Worm (Caenorhabditis elegans): ENCODE data around the gene nhr-228.

nhr-228 gene

DNA sequence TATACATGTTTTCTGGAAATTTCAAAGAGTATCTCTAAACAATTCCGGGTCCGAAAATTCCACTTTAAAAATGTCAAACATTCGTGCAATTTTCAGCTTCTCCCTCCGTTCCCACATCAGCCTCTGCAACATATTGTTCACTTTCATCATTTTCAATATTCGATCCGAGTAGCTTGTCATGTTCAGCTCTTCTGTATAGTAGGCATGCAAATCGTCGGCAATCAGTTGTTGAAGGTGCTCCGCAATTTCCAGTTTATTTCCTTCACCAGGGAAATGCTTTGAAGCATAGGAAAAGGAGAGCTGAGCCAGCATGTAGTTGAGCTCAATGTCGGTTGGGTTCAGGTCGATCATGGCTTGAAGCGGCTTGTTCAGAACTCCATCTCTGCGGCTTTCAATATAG, 16.6 kb upstream of the nhr-228 start:
- TF ChIP-seq dao-5 (tag; optimal IDR thresholded peaks at IDR 0.05) (no peak), him-1 (tag; optimal IDR thresholded peaks at IDR 0.05) (no peak), W03F9.2 (tag; optimal IDR thresholded peaks at IDR 0.05) (no peak)

DNA sequence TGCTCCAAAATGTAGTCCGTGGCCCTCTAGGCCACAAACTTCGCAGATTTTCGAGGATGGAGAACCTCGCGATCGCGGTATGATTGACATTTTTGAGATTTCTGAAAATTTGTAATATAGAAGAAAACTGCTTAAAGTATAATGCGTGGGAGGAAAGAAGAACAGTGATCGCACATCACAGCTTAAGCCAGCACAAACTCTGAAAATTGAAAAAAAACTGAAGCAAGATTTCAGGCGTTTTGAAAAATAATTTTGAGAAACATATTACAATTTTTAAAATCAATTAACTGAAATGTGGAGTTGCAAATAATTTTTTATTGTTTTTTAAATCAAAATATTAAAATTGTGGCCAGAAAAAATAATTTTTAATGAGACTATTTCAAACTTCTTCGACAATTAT, 14.6 kb upstream of the nhr-228 start, which contains the start of gene nhr-275:
nhr-275 (minus strand) TSS at position 101 of the 400 bp plus-strand sequence.
- TF ChIP-seq him-1 (tag; optimal IDR thresholded peaks at IDR 0.05) (no peak), dao-5 (tag; optimal IDR thresholded peaks at IDR 0.05) (no peak), W03F9.2 (tag; optimal IDR thresholded peaks at IDR 0.05) (no peak)

ce11 chrV:2271750-2272149, 9.8 kb upstream of the nhr-228 start, which contains the start of gene Y5H2A.1:
Gene Y5H2A.1 (minus strand): TSS chrV:2271850.
- TF ChIP-seq him-1 (tag; optimal IDR thresholded peaks at IDR 0.05): no peak
- TF ChIP-seq W03F9.2 (tag; optimal IDR thresholded peaks at IDR 0.05): no peak
- TF ChIP-seq dao-5 (tag; optimal IDR thresholded peaks at IDR 0.05): no peak

ce11 chrV:2274253-2274892, 7.2 kb upstream of the nhr-228 start, which contains the start of the genes Y5H2A.4 and abu-4:
Gene Y5H2A.4 (minus strand): TSS chrV:2274353.
Gene abu-4 (plus strand): TSS chrV:2274842.
- TF ChIP-seq W03F9.2 (tag; optimal IDR thresholded peaks at IDR 0.05) (no peak), him-1 (tag; optimal IDR thresholded peaks at IDR 0.05) (no peak), dao-5 (tag; optimal IDR thresholded peaks at IDR 0.05) (no peak)

- TF ChIP-seq W03F9.2 (tag; optimal IDR thresholded peaks at IDR 0.05) (no peak), dao-5 (tag; optimal IDR thresholded peaks at IDR 0.05) (no peak), him-1 (tag; optimal IDR thresholded peaks at IDR 0.05) (no peak)
These were observed 4.3 kb upstream of the nhr-228 start for ce11 chrV:2277260-2277659.

DNA sequence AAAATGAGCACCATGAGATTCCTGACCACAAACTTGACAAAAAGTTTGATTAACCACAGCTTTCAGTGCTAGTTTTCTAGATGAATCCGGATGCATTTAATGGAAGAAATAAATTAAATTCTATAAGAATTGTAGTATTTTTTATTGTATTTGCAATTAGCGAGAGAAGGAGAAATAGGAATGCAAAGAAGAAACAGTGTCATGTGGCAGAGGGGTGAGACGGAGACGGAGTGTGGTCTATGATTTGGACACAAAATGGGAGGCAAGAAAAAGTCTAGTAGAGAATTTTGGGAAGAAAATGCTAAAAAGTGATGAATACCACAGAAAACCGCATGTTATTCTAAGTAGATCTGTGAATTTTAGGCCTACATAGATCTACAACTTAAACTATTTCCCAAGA, 3.5 kb upstream of the nhr-228 start, which contains the start of gene nhr-59:
nhr-59 (minus strand) TSS at position 214 of the 400 bp plus-strand sequence.
- TF ChIP-seq dao-5 (tag; optimal IDR thresholded peaks at IDR 0.05) (no peak), W03F9.2 (tag; optimal IDR thresholded peaks at IDR 0.05) (no peak), him-1 (tag; optimal IDR thresholded peaks at IDR 0.05) (no peak)

DNA sequence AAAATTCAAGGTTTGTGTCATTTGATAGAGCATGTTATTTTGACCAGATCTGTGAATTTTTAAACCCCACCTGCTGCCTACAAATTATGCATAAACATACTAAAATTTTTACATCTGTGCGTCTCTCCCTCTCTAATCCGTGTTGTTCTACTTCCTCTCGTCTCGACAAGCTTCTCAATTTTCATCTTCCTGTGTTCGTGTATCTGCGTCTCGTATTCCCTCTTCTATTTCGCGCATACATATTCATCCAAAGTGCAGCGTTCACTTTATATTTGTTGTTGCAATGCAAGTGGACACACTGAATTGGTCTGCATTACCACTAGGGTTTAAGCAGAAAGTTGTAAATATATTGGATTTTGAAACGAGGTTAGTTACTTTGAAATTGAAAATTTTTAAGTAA, 3.0 kb upstream of the nhr-228 start, which contains the start of gene fbxa-137:
fbxa-137 (plus strand) TSS at position 274 of the 400 bp plus-strand sequence.
- TF ChIP-seq dao-5 (tag; optimal IDR thresholded peaks at IDR 0.05): no peak
- TF ChIP-seq him-1 (tag; optimal IDR thresholded peaks at IDR 0.05): no peak
- no peak for TF ChIP-seq W03F9.2 (tag; optimal IDR thresholded peaks at IDR 0.05)

DNA sequence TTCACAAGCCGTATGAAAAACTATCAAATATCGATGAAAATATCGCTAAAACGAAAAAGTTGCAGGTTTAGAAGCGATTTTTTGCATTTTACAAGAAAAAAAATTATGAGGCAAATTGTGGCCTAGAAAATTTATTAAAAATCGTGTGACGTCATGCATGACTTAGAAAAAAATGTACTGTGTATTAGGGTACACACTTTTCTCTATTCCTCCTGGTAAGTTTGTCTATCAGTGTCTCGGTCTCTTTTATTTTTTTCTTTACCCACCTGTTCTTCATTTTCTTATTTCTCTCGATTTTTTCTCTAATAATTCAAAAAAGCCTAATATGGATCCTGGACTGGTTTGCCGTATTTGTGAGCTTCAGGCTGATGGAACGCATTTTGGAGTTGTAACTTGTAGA, 3.5 kb downstream of the nhr-228 start, which contains the start of gene nhr-227:
nhr-227 (plus strand) TSS at position 326 of the 400 bp plus-strand sequence.
- TF ChIP-seq dao-5 (tag; optimal IDR thresholded peaks at IDR 0.05) (no peak), W03F9.2 (tag; optimal IDR thresholded peaks at IDR 0.05) (no peak), him-1 (tag; optimal IDR thresholded peaks at IDR 0.05) (no peak)

DNA sequence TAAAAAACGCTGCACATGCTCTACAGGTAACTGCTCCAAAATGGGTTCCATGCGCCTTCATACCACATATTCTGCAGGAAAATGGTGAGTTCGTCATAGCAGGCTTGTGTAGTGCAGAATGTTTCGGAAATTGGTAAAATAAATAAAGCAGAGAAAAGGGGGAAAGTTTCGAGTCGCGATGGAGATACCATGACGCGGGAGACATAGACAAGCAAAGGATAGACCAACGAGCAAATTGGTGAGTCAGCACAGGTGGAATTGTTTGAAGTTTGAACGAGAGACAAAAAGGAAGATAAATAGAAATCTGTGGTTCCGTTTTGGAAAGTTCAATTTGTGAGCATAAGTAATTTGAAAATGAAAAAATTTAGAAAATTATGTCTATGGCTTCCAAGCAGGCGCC, 8.8 kb downstream of the nhr-228 start, which contains the start of gene nhr-225:
nhr-225 (minus strand) TSS at position 146 of the 400 bp plus-strand sequence.
- no peak for TF ChIP-seq him-1 (tag; optimal IDR thresholded peaks at IDR 0.05)
- TF ChIP-seq W03F9.2 (tag; optimal IDR thresholded peaks at IDR 0.05): no peak

DNA sequence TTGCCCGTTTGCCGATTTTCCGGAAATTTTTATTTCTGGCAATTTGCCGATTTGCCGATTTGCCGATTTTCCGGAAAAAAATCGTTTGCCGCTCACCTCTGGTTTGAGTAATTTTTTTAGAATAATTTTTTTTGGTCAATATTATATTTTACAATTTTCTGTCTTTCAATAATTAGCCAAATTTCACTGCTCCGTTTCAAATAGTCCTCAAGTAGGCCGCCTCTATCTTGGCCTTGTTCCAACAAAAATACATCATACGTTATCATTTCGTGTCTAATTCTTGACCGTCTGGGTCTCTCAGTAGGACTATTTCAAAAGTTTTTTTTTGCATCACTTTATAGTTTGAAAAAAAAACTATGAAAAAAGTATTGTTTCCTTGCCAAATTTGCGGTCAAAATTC, 10.7 kb downstream of the nhr-228 start, which contains the start of gene nhr-115:
nhr-115 (plus strand) TSS at position 301 of the 400 bp plus-strand sequence.
- TF ChIP-seq dao-5 (tag; optimal IDR thresholded peaks at IDR 0.05) (no peak), W03F9.2 (tag; optimal IDR thresholded peaks at IDR 0.05) (no peak), him-1 (tag; optimal IDR thresholded peaks at IDR 0.05) (no peak)

DNA sequence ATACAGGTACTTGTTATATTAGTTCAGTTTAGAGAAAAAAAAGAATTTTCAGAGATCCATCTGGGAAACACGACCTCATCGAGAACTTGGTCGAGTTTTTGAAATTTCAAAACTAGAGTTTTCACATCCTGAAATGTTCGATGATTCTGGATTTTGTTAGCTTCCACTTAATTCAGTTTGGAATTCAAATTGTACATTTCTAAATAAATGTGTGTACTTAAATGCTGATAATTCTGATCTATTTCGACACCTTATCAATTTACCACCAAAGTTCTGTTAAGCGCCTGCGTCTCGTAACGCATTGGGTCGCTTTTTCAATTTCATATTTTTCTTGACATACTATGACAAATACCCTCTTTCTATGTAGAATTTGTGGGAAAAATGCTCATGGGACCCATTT, 13.0 kb downstream of the nhr-228 start, which contains the start of gene nhr-226:
nhr-226 (plus strand) TSS at position 301 of the 400 bp plus-strand sequence.
- TF ChIP-seq dao-5 (tag; optimal IDR thresholded peaks at IDR 0.05) (no peak), W03F9.2 (tag; optimal IDR thresholded peaks at IDR 0.05) (no peak), him-1 (tag; optimal IDR thresholded peaks at IDR 0.05) (no peak)

DNA sequence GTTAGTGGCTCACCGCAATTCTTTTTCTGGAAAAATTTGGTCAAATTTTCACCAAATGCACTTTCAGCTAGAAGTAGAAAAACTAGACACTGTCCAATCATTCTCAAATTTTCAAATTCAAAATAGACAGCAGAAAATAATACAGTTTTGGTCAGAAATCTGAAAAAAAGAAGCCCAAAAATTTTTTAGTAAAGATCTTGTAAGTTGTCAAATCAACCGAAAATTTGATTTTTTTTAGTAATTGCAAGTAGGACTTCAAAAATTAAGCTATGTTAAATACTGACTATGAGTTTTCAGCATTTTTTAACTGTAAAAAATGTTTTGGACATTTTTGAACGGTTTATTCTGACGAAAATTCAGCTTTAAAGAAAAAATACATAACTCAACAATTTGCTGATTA, 19.3 kb downstream of the nhr-228 start, which contains the start of gene Y19D10B.8:
Y19D10B.8 (minus strand) TSS at position 101 of the 400 bp plus-strand sequence.
- no peak for TF ChIP-seq him-1 (tag; optimal IDR thresholded peaks at IDR 0.05)
- TF ChIP-seq dao-5 (tag; optimal IDR thresholded peaks at IDR 0.05): no peak
- no peak for TF ChIP-seq W03F9.2 (tag; optimal IDR thresholded peaks at IDR 0.05)

DNA sequence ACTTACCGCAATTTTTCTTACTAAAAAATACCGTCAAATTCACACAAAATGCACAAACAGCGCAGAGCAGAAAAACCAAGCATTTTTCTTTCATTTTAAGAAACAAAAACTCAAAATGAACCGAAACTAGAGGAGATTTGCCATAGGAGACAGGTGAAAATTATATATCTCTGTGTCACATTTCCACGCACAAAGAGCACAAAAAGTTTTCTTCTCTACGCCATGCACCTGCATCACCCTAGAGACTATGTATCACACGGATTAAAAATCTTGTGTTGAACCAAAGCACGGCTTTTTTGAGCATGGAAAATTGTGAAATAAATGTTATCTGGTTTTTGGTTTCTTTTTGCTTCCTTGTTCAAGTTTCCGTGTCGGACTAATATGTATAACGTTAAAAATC, 22.2 kb downstream of the nhr-228 start, which contains the start of gene irld-15:
irld-15 (minus strand) TSS at position 101 of the 400 bp plus-strand sequence.
- no peak for TF ChIP-seq dao-5 (tag; optimal IDR thresholded peaks at IDR 0.05)
- TF ChIP-seq him-1 (tag; optimal IDR thresholded peaks at IDR 0.05): no peak

- TF ChIP-seq W03F9.2 (tag; optimal IDR thresholded peaks at IDR 0.05): no peak
- no peak for TF ChIP-seq dao-5 (tag; optimal IDR thresholded peaks at IDR 0.05)
- TF ChIP-seq him-1 (tag; optimal IDR thresholded peaks at IDR 0.05): no peak
These were observed 24.8 kb downstream of the nhr-228 start for ce11 chrV:2306383-2306782.

All from whole organism, L4/young adult.